Fruit fly (Drosophila melanogaster) ovary, adult (tissue): ENCODE data around the gene MED17.

Experiments
- CG17801 ChIP-seq: fragments of 200-800 bp; optimal IDR thresholded peaks from 2 replicates; lab custom pipeline; 2019; ENCODE audit warnings: missing biosample characterization, mild to moderate bottlenecking, missing genetic modification characterization, moderate library complexity; ENCODE audit not compliant: partially characterized antibody

The MED17 gene

DNA sequence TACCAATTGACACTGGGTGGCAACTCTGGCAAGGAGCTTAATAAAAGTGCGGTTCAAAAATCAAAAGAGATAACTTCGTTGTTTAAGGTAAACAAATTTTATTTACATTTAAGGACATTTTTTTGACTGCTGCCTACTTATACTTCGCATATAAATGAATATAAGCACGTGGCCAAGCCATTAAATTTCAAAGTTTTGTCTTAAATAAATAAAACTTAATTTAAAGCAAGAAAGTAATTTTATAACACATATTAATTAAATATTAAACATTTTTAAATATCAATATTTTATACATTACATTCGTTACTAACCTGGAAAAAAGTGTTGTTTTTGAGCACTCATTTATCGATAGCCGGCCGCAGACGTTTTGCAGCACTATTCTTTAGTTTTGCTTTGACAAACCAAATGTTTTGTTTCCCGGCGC is at the start of gene MED17, which contains the start of gene CG12321:
Gene MED17, plus strand, starts transcription at position 371 of the 424 bp plus-strand sequence.
Gene CG12321, minus strand, starts transcription at position 6 of the 424 bp plus-strand sequence.
- peak; percentile 85 for TF ChIP-seq CG17801 (GFP tag; lab: Kevin White, UChicago)

- no peak for TF ChIP-seq CG17801 (GFP tag; lab: Kevin White, UChicago)
These were observed 44.0 kb upstream of the MED17 start for dm6 chr3R:18144853-18145252.

DNA sequence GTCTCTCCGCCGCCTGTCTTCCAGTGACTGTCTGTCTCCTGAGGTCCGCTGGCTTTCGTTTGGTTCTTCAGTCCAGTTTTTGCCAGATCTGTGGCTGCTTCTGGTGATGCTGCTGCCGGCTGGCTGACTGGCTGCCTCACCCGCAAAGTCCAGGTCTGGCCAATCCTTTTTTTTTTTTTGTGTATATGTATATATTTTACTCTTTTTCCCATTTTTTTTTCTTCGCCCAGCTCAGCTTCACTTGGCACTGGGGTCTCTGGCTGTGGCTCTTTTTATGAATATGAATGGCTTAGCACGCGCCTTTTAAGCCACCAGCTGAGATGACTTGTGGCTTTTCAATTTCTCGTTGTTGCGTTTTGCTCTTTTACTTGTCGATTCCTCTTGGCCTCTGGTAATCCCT is 42.2 kb upstream of the MED17 start:
- no peak for TF ChIP-seq CG17801 (GFP tag; lab: Kevin White, UChicago)

dm6 chr3R:18151820-18152219 is 37.1 kb upstream of the MED17 start, which contains the start of gene CG14316:
Gene CG14316 (plus strand): TSS chr3R:18152120.
- TF ChIP-seq CG17801 (GFP tag; lab: Kevin White, UChicago): no peak

dm6 chr3R:18153698-18154097 is 35.2 kb upstream of the MED17 start:
- TF ChIP-seq CG17801 (GFP tag; lab: Kevin White, UChicago): no peak

DNA sequence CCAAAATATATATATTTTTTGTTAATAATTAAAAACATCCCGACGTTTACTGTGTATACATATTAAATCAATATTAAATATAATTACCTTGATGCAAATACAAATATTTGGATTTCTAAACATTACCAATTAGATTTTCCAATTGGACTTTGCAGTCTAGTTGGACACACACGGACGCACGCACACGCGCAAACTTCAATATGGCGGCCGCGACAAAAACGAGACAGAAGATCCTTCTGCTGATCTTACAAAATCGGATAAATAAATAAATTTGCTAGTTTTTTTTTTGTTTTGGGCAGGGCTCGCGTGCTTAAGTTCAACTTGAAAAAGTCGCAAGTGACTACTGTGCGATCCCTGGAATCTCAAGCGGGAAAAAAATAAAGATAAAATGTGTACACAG is 32.3 kb upstream of the MED17 start:
- TF ChIP-seq CG17801 (GFP tag; lab: Kevin White, UChicago): no peak

DNA sequence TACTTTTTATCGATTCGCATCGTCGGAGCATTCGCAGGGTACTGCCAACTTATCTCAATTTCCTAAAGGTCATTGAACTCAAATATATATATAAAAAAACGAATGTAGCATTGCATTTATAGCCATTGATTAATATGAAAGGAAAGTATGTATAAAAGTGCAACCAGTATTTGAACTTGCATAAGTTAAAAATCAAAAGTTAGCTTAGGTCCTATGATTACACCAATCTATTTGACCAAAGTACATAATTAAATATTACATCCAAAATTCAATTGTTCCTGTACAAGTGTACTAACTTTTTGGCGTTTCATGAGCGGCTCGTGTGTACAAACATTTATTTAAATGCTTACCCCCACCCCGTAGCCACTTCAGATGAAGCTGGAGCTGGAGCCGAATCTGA is 31.4 kb upstream of the MED17 start:
- TF ChIP-seq CG17801 (GFP tag; lab: Kevin White, UChicago): no peak

dm6 chr3R:18158401-18158800 is 30.5 kb upstream of the MED17 start, which contains the start of gene CG14315:
Gene CG14315 (plus strand): TSS chr3R:18158701.
- no peak for TF ChIP-seq CG17801 (GFP tag; lab: Kevin White, UChicago)

DNA sequence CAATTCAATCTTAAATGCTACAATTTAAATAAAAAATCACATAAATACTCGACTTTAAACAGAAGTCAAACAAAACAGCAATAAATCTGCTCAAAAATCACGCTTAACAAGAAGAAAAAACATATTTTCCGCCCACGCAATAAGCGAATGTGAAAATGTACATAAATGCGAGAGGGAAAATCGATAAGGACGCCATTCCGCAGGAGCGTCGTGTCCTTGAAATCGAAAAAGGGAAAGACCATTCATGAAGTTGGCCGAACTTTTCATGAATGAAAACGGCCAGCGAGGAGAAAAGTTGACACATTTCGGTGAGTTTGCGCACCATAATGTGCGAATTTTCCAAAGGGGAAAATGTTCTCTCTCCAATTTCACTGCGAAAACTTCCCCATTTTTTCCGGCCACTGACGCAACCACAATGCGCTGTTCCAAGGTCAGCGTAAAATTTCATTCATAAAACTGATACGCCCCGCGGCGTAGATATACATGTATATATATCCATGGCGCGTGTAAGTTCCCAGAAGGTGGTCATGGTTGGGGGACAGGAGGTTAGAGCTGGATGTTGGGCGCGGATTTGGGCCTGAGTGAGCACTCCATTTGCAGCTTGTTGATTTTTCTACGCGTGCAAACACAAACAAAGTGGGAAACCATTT is 28.6 kb upstream of the MED17 start:
- no peak for TF ChIP-seq CG17801 (GFP tag; lab: Kevin White, UChicago)

DNA sequence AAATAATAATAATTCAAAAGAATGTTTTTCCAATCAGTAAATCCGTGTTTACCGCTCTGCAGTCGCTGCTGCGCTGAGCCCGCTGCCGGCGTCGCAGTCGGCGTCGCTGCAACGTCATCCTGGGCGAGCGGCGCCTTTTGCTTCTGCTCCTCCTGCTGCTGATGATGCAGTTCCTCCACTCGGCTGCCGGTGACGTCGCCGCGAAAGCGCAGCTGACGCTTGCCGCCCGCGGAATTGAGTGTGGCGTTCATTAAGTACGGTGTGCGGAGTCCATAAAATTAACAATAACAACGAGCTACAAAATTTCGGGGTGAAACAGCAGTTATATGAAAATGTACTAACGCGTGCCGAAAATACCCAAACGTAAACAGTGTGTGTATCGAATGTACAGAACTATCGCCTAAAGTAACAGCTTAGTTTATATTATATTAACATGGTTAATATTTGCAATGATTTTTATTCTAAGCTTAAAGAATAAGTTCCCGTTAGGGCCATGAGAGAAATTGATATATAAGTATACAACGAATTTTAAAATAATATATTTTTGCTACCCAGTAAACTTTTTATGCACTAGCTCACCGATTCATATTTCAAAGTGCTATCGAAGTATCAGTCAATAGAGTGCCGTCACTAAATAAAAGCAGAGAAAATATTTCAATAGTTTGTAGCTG is 24.7 kb upstream of the MED17 start, which contains the start of the genes CG7218 and Cbp20:
Gene CG7218, minus strand, starts transcription at position 346 of the 671 bp plus-strand sequence.
Gene Cbp20, plus strand, starts transcription at position 610 of the 671 bp plus-strand sequence.
- TF ChIP-seq CG17801 (GFP tag; lab: Kevin White, UChicago): peak; percentile 50

- TF ChIP-seq CG17801 (GFP tag; lab: Kevin White, UChicago): no peak
These were observed 22.6 kb upstream of the MED17 start for dm6 chr3R:18166261-18166720.

dm6 chr3R:18167173-18167415 is 21.8 kb upstream of the MED17 start, which contains the start of the genes CG7215 and Prx5:
Gene CG7215 (minus strand): TSS chr3R:18167273.
Gene Prx5 (minus strand): TSS chr3R:18167273.
- no peak for TF ChIP-seq CG17801 (GFP tag; lab: Kevin White, UChicago)

DNA sequence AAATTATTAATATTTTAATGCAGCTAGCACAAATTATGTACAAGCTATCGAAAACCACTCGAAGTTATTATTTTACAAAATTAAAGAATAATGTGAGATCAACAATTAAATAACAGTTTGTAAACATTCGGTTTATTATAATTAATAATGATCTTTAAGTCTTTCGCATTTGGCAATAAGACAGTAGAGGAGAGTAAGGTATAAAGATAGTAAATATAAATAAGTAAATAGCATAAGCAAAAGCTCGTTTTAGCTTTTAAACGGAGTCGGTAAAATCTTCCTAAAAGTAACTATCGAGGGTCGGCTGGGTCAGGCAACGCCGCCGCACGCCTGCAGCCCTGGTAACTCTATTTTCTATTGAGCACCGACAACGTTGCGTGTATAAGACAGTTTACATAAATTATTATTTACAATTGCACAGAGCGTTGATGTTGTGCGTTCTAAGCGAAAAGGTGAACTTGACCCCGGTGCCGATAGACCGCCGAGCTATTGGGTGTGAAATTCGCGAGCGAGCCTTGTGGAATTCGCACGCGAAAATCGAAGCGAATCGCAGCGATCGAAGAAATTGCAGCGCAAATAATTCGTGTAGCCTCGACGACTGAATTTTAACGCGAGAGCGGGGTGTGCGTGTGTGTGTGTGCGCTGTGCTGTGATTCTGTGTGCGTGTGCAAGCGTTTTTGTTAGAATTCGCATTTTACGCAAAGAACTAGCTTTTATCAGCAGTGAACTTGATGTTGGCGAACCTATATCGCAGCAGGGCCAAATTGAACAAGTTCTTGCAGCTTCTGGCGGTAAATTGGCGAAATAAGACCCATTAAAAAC is 21.2 kb upstream of the MED17 start, which contains the start of gene wrd:
Gene wrd, plus strand, starts transcription at position 342 of the 822 bp plus-strand sequence.
- TF ChIP-seq CG17801 (GFP tag; lab: Kevin White, UChicago): peak; percentile 27

dm6 chr3R:18168398-18168797 is 20.5 kb upstream of the MED17 start:
- TF ChIP-seq CG17801 (GFP tag; lab: Kevin White, UChicago): peak; percentile 23

dm6 chr3R:18168929-18169350 is 19.9 kb upstream of the MED17 start:
- TF ChIP-seq CG17801 (GFP tag; lab: Kevin White, UChicago): no peak
